Worm (Caenorhabditis elegans) whole organism, dauer: Measurements from ENCODE around the gene spl-2.

ENCODE experiments used
- unc-62 ChIP-seq: sonication (generic microtip); optimal IDR thresholded peaks from 2 replicates; lab custom pipeline; 2017; ENCODE audit warnings: missing biosample characterization, missing genetic modification reagents, missing genetic modification characterization

Gene spl-2

DNA sequence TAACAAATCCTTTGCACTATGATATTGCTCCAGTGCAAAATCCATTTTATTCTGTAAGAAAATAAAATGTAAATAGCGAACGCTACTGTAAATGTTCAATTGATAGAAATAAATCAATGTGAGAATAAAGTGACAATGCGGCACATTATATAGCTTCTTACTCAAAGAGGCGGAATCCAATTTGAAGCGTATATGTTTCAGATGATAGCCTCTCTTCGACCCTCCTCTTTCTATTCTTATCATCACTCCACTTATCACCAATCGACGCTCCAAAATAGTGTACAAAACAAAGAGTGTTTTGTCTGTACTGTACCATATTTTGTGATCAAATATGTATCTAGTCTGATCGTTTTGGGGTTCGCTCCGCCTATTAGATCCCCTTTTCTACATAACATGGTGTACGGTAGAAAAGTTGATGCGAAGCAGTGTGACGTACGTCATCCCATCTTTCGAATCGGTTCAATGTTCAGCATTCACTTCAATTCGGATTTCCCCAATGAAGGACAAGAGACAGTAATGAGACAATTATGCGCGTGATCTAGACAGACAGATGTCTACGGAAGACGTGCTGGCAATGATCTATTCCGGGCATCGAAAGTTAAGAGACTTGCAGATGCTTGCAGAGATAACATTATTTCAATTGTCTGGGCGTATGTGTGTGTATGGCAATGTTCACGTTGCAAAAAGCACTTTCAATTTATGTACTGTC lies at the start of gene spl-2:
spl-2 (minus strand) TSS at position 51 of the 709 bp plus-strand sequence.
- TF ChIP-seq unc-62 (GFP tag; lab: Kevin White, UChicago), result no peak

DNA sequence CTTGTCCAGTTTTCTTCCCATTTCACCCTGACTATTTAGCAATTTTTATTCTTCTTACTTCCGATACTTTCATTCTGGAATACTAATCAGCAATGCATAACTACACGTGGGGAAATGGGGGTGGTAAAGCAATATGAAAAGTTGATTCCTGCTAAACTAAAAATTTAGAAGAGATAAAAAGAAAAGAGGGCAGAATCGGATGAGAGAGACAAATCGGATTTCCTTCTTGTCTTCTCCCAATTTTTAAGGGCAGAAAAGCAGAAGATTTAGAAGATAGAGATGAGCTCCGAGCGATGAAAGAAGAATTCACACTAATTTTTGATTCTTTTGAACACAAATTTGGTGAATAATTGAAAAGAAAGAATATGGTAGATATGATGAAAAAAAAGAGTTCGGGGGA lies 47.4 kb upstream of the spl-2 start:
- no peak for TF ChIP-seq unc-62 (GFP tag; lab: Kevin White, UChicago)

ce11 chrV:9191406-9191805 lies 44.7 kb upstream of the spl-2 start, which contains the start of gene sphr-1:
Gene sphr-1, plus strand, starts transcription at chrV:9191610.
- TF ChIP-seq unc-62 (GFP tag; lab: Kevin White, UChicago), result no peak

ce11 chrV:9186028-9186427 lies 39.3 kb upstream of the spl-2 start:
- no peak for TF ChIP-seq unc-62 (GFP tag; lab: Kevin White, UChicago)

- no peak for TF ChIP-seq unc-62 (GFP tag; lab: Kevin White, UChicago)
These were observed 37.2 kb upstream of the spl-2 start for ce11 chrV:9183718-9184441.

- TF ChIP-seq unc-62 (GFP tag; lab: Kevin White, UChicago), result no peak
These were observed 35.1 kb upstream of the spl-2 start, which contains the start of gene ptr-1 for ce11 chrV:9181669-9182250. Gene ptr-1, minus strand, starts transcription at chrV:9181719.

- no peak for TF ChIP-seq unc-62 (GFP tag; lab: Kevin White, UChicago)
These were observed 28.6 kb upstream of the spl-2 start, which contains the start of gene spas-1 for ce11 chrV:9175218-9175837. Gene spas-1, plus strand, starts transcription at chrV:9175789.

DNA sequence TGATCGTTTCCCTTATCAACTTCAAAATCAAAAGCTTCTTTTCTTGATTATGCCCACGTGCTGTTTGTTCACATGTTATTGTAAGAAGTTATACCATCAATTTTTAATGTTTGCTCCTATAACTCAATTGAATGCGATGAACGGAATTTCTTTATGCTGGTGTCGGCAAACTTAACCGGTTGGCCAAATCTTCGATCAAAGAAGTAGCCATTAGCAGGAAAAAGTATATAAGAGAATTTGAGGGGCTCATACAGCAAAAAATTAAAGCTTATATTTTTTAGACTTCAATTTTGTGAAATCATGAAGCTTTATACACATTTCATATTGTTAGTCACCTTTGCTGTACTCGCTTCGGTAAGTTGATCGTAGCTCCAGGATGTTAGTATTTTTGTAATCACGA lies 27.1 kb upstream of the spl-2 start, which contains the start of gene pqn-16:
pqn-16 (plus strand) TSS at position 301 of the 400 bp plus-strand sequence.
- TF ChIP-seq unc-62 (GFP tag; lab: Kevin White, UChicago), result no peak

ce11 chrV:9172989-9173388 lies 26.3 kb upstream of the spl-2 start, which contains the start of gene gad-3:
Gene gad-3, minus strand, starts transcription at chrV:9173005.
- no peak for TF ChIP-seq unc-62 (GFP tag; lab: Kevin White, UChicago)

ce11 chrV:9168089-9168488 lies 21.4 kb upstream of the spl-2 start, which contains the start of gene B0222.11:
Gene B0222.11, minus strand, starts transcription at chrV:9168189.
- TF ChIP-seq unc-62 (GFP tag; lab: Kevin White, UChicago), result no peak

- no peak for TF ChIP-seq unc-62 (GFP tag; lab: Kevin White, UChicago)
These were observed 19.6 kb upstream of the spl-2 start for ce11 chrV:9166306-9166705.

DNA sequence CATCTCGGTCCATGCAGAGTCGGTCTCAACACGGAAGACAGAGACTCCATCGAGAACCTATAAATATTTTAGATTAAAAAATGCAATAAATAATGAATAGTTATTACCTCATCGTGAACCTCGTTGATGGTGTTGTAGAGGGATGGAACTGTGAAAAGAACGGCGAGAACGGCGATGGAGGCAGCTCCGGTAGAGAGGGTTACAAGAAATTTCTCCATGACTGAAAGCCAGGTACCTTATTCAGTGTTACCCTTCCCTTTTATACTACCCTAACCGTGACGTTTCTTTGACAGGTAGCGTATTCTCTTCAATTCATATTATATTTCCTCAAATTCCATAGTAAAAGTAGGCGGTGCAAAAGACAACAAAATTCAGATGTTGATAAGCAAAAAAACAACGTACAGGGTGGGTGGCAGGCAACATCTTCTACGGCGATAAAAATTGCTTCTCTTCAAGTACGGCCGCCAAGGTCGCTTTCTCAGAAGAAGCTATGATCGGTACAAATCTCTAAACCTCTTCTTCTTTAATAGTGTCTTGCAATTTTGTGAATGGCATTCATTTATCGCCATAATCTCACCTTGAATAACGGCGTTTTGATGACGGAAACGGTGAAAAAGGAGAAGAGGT lies 18.5 kb upstream of the spl-2 start, which contains the start of gene col-10:
col-10 (minus strand) TSS at position 235 of the 627 bp plus-strand sequence.
- TF ChIP-seq unc-62 (GFP tag; lab: Kevin White, UChicago), result no peak

- TF ChIP-seq unc-62 (GFP tag; lab: Kevin White, UChicago), result no peak
These were observed 17.2 kb upstream of the spl-2 start for ce11 chrV:9163897-9164296.

DNA sequence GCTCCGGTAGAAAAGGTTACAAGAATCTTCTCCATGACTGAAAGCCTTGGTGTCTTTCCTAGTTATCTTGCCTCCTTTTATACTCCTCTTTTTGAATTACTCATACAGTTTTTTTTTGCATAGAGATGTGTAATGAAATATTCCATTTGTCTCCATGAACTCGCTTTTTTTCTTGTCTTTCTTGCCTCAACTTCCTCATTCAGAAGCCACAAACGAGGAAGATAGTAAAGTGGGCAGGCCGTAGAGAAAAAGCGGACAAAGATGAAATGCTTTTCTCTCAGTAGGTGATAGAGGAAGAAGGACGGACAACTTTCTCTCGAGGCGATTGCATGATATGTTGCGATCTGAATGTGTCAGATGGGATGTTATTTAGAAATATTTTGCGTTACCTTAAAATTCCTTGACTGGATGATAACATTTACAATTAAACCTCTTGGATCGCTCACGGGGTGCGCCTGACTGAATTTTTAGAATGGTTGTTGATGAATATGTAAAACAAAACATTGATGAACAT lies 16.3 kb upstream of the spl-2 start, which contains the start of gene col-145:
col-145 (minus strand) TSS at position 51 of the 514 bp plus-strand sequence.
- no peak for TF ChIP-seq unc-62 (GFP tag; lab: Kevin White, UChicago)
